Worm (Caenorhabditis elegans) whole organism, late embryonic: ENCODE measurements around the gene unc-18.

Experiments
- F13H6.1 ChIP-seq: sonication (generic microtip); optimal IDR thresholded peaks from 2 replicates; lab custom pipeline; 2016; ENCODE audit warnings: missing genetic modification characterization, missing compliant biosample characterization
- K02D7.2 ChIP-seq: sonication (generic microtip); optimal IDR thresholded peaks from 2 replicates; lab custom pipeline; 2017; ENCODE audit warnings: mild to moderate bottlenecking, missing genetic modification characterization, missing compliant biosample characterization
- T23F11.4 ChIP-seq: fragments of 200-800 bp; sonication (Bioruptor generic); optimal IDR thresholded peaks from 2 replicates; lab custom pipeline; 2018; ENCODE audit warnings: mild to moderate bottlenecking, missing genetic modification characterization, missing compliant biosample characterization
- Y22D7AL.16 ChIP-seq: sonication (generic microtip); optimal IDR thresholded peaks from 2 replicates; lab custom pipeline; 2016; ENCODE audit warnings: missing genetic modification characterization, missing compliant biosample characterization
- ama-1 ChIP-seq: fragments of 150-350 bp; optimal IDR thresholded peaks from 2 replicates; lab custom pipeline; 2014
- ceh-14 ChIP-seq: sonication (generic microtip); optimal IDR thresholded peaks from 2 replicates; lab custom pipeline; 2016; ENCODE audit warnings: missing genotype, missing genetic modification characterization, missing compliant biosample characterization
- ceh-22 ChIP-seq: sonication (generic microtip); optimal IDR thresholded peaks from 2 replicates; lab custom pipeline; 2017; ENCODE audit warnings: missing biosample characterization, missing genetic modification characterization
- ceh-30 ChIP-seq: fragments of 150-350 bp; optimal IDR thresholded peaks from 2 replicates; lab custom pipeline; 2014; ENCODE audit warnings: missing biosample characterization, missing genetic modification characterization
- ceh-34 ChIP-seq: sonication (generic microtip); optimal IDR thresholded peaks from 2 replicates; lab custom pipeline; 2016; ENCODE audit warnings: mild to moderate bottlenecking, missing genetic modification characterization, missing compliant biosample characterization
- ceh-45 ChIP-seq: fragments of 200-800 bp; sonication (Bioruptor generic); IDR thresholded peaks from 2 replicates; pipeline ENCODE4 v1.3.6; 2022; ENCODE audit warnings: missing genetic modification reagents, missing genetic modification characterization, missing compliant biosample characterization
- ceh-6 ChIP-seq: fragments of 200-800 bp; sonication (Bioruptor generic); optimal IDR thresholded peaks from 2 replicates; lab custom pipeline; 2018; ENCODE audit warnings: mild to moderate bottlenecking, missing genetic modification characterization, missing compliant biosample characterization
- che-1 ChIP-seq: sonication (generic microtip); optimal IDR thresholded peaks from 2 replicates; lab custom pipeline; 2016; ENCODE audit warnings: mild to moderate bottlenecking, missing genetic modification characterization, missing compliant biosample characterization
- dmd-4 ChIP-seq: sonication (generic microtip); optimal IDR thresholded peaks from 2 replicates; lab custom pipeline; 2016; ENCODE audit warnings: borderline replicate concordance, missing genetic modification characterization, missing compliant biosample characterization
- elt-4 ChIP-seq: sonication (generic microtip); optimal IDR thresholded peaks from 2 replicates; lab custom pipeline; 2016; ENCODE audit warnings: missing genetic modification characterization, missing compliant biosample characterization
- fax-1 ChIP-seq: sonication (generic microtip); optimal IDR thresholded peaks from 2 replicates; lab custom pipeline; 2016; ENCODE audit warnings: missing genotype, missing genetic modification characterization, missing compliant biosample characterization
- gmeb-2 ChIP-seq: sonication (generic microtip); optimal IDR thresholded peaks from 2 replicates; lab custom pipeline; 2016; ENCODE audit warnings: missing genetic modification characterization, inconsistent platforms, missing compliant biosample characterization
- hlh-6 ChIP-seq: sonication (generic microtip); optimal IDR thresholded peaks from 2 replicates; lab custom pipeline; 2016; ENCODE audit warnings: missing genotype, missing genetic modification characterization, missing compliant biosample characterization
- madf-2 ChIP-seq: sonication (generic microtip); optimal IDR thresholded peaks from 2 replicates; lab custom pipeline; 2017; ENCODE audit warnings: missing genetic modification characterization, missing compliant biosample characterization
- nfya-1 ChIP-seq: sonication (generic microtip); optimal IDR thresholded peaks from 2 replicates; lab custom pipeline; 2017; ENCODE audit warnings: missing genetic modification characterization, mild to moderate bottlenecking, missing compliant biosample characterization, antibody characterized with exemption, moderate library complexity
- nhr-232 ChIP-seq: sonication (generic microtip); optimal IDR thresholded peaks from 2 replicates; lab custom pipeline; 2016; ENCODE audit warnings: missing genetic modification characterization, missing compliant biosample characterization
- npax-4 ChIP-seq: sonication (generic microtip); optimal IDR thresholded peaks from 2 replicates; lab custom pipeline; 2016; ENCODE audit warnings: missing genetic modification characterization, missing compliant biosample characterization
- pat-9 ChIP-seq: fragments of 200-800 bp; sonication (Bioruptor generic); optimal IDR thresholded peaks from 2 replicates; lab custom pipeline; 2018; ENCODE audit warnings: mild to moderate bottlenecking, missing genetic modification characterization, moderate library complexity, missing compliant biosample characterization
- pax-1 ChIP-seq: fragments of 150-350 bp; optimal IDR thresholded peaks from 2 replicates; lab custom pipeline; 2014; ENCODE audit warnings: missing biosample characterization, missing genetic modification characterization
- pha-4 ChIP-seq: fragments of 150-350 bp; optimal IDR thresholded peaks from 2 replicates; lab custom pipeline; 2018; ENCODE audit warnings: missing biosample characterization, missing genetic modification reagents, missing genetic modification characterization
- pqm-1 ChIP-seq: sonication (generic microtip); optimal IDR thresholded peaks from 2 replicates; lab custom pipeline; 2016; ENCODE audit warnings: missing genetic modification characterization, missing compliant biosample characterization
- rnt-1 ChIP-seq: sonication (generic microtip); optimal IDR thresholded peaks from 2 replicates; lab custom pipeline; 2016; ENCODE audit warnings: missing genetic modification characterization, missing compliant biosample characterization
- sdc-2 ChIP-seq: sonication (generic microtip); optimal IDR thresholded peaks from 2 replicates; lab custom pipeline; 2016; ENCODE audit warnings: missing genotype, missing genetic modification characterization, missing compliant biosample characterization
- sox-2 ChIP-seq: fragments of 200-800 bp; sonication (Bioruptor generic); IDR thresholded peaks from 2 replicates; pipeline ENCODE4 v1.3.6; 2022; ENCODE audit warnings: missing genetic modification reagents, missing genetic modification characterization, missing compliant biosample characterization
- sox-4 ChIP-seq: sonication (generic microtip); optimal IDR thresholded peaks from 2 replicates; lab custom pipeline; 2017; ENCODE audit warnings: mild to moderate bottlenecking, missing genetic modification characterization, inconsistent platforms, missing compliant biosample characterization
- tbx-7 ChIP-seq: sonication (generic microtip); optimal IDR thresholded peaks from 2 replicates; lab custom pipeline; 2016; ENCODE audit warnings: missing genotype, missing genetic modification characterization, missing compliant biosample characterization
- unc-3 ChIP-seq, 2 experiments: fragments of 200-800 bp in 1 of 2; sonication (Bioruptor generic) in 1 of 2; sonication (generic microtip) in 1 of 2; conservative IDR thresholded peaks in 1 of 2; optimal IDR thresholded peaks in 1 of 2; 2 replicates each; pipeline versions ENCODE4 v1.3.6 to Lab custom; 2016 to 2022; ENCODE audit warnings: missing compliant biosample characterization in 2 of 2, missing genetic modification characterization in 2 of 2, missing genetic modification reagents in 1 of 2
- unc-42 ChIP-seq: sonication (generic microtip); optimal IDR thresholded peaks from 2 replicates; lab custom pipeline; 2016; ENCODE audit warnings: missing genotype, missing genetic modification characterization, missing compliant biosample characterization
- unc-55 ChIP-seq: sonication (generic microtip); optimal IDR thresholded peaks from 2 replicates; lab custom pipeline; 2017; ENCODE audit warnings: missing biosample characterization, missing genetic modification reagents, missing genetic modification characterization
- ztf-16 ChIP-seq: sonication (generic microtip); optimal IDR thresholded peaks from 2 replicates; lab custom pipeline; 2017; ENCODE audit warnings: missing genetic modification characterization, missing compliant biosample characterization

Gene unc-18

ce11 chrX:7678437-7679139, 4.1 kb upstream of the unc-18 start:
- TF ChIP-seq pqm-1 (tag; lab: Kevin White, UChicago) (no peak), unc-42 (peak; percentile 17), ceh-34 (tag; lab: Kevin White, UChicago) (peak; percentile 1), nfya-1 (tag; lab: Kevin White, UChicago) (peak; percentile 10), sox-2 (no peak), unc-3 (GFP tag; conservative IDR thresholded peaks at IDR 0.05; lab: Robert Waterston, UW) (no peak), unc-3 (tag; optimal IDR thresholded peaks at IDR 0.05; lab: Kevin White, UChicago) (peak; percentile 10)

ce11 chrX:7679835-7680234, 2.9 kb upstream of the unc-18 start:
- no peak for TF ChIP-seq sox-4 (tag; lab: Kevin White, UChicago)
- TF ChIP-seq tbx-7 = no peak
- TF ChIP-seq unc-42 = peak; percentile 94
- TF ChIP-seq, all 69 proteins: peak for 1

DNA sequence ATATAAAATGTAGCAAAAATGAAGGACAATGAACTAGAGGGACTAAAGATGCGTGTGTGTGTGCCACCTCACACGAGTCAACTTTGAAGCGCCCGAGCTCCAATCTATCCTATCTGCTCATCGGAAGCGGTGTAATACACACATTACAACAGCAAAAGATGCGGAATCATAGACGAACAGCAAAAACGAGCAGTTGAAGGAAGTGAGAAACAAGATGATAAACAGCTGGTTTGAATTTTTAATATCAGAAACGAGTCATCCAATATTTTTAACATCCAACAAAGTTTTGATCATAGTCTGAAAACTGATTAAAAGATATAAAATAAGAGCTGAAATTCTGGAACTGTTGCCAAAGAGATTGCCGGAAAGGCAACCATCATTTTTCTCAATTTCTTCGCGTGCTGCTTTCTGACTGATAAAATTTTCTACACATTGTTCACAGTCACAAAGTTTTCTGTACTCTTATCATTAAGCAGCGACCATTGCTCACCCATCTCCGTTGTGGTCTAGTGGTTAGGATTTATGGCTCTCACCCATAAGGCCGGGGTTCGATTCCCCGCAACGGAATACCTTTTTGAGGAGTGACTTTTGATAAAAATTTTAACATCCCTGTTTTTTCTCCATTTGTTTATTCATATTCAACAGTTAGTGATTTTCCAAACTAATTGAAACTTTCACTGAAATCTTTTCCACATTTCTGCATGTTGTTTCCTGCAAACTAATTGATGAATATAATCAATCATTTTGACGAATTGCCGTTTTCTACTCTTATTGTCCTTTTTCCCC, 2.0 kb upstream of the unc-18 start, which contains the start of gene stn-2:
TSS of gene stn-2 (minus strand) at position 75 of the 786 bp plus-strand sequence.
- TF ChIP-seq ztf-16 (tag; lab: Kevin White, UChicago) (no peak), unc-55 (GFP tag; lab: Kevin White, UChicago) (peak; percentile 40), rnt-1 (tag; lab: Kevin White, UChicago) (no peak), Y22D7AL.16 (tag; lab: Kevin White, UChicago) (no peak), tbx-7 (no peak), npax-4 (no peak), sox-4 (tag; lab: Kevin White, UChicago) (no peak), ceh-30 (tag; lab: Kevin White, UChicago) (no peak)

DNA sequence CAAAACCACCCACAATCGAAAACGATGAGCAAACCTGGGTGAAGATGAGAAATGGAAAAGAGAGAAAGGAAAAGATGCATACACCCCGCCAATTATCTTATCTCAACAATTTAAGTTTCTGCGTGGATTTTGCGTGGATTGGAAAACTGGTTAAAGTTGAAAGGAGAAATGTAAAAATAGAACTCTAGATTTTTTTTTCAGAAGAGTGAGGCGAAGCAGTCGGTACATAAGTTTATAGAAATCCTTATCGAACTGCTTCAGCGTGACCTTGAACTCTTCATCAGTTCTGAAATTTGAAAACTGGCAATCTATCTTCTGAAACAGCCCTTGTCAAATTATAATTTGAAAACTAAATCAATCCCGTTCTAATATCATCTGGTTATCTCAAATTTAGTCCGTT, 6.4 kb downstream of the unc-18 start, which contains the start of gene clik-2:
TSS of gene clik-2 (minus strand) at position 101 of the 400 bp plus-strand sequence.
- no peak for TF ChIP-seq nfya-1 (tag; lab: Kevin White, UChicago)
- TF ChIP-seq elt-4 (tag; lab: Kevin White, UChicago) = no peak
- no peak for TF ChIP-seq sox-2
- TF ChIP-seq ceh-22 (tag; lab: Kevin White, UChicago) = no peak
- no peak for TF ChIP-seq hlh-6
- no peak for TF ChIP-seq dmd-4 (tag; lab: Kevin White, UChicago)
- TF ChIP-seq fax-1 (tag; lab: Kevin White, UChicago) = no peak
- TF ChIP-seq T23F11.4 (GFP tag; lab: Kevin White, UChicago) = no peak
- no peak for TF ChIP-seq unc-42
- no peak for TF ChIP-seq ama-1 (lab: Kevin White, UChicago)
- TF ChIP-seq K02D7.2 (tag; lab: Kevin White, UChicago) = no peak
- TF ChIP-seq pat-9 (tag; lab: Kevin White, UChicago) = no peak
- no peak for TF ChIP-seq ceh-14

- TF ChIP-seq ceh-6 = no peak
- TF ChIP-seq nfya-1 (tag; lab: Kevin White, UChicago) = no peak
- no peak for TF ChIP-seq nhr-232 (tag; lab: Kevin White, UChicago)
- TF ChIP-seq che-1 = no peak
- no peak for TF ChIP-seq F13H6.1 (tag; lab: Kevin White, UChicago)
- TF ChIP-seq unc-55 (GFP tag; lab: Kevin White, UChicago) = no peak
- TF ChIP-seq gmeb-2 = no peak
- no peak for TF ChIP-seq fax-1 (tag; lab: Kevin White, UChicago)
- TF ChIP-seq T23F11.4 (GFP tag; lab: Kevin White, UChicago) = no peak
- no peak for TF ChIP-seq pax-1 (tag; lab: Kevin White, UChicago)
- no peak for TF ChIP-seq sdc-2 (tag; lab: Kevin White, UChicago)
- no peak for TF ChIP-seq pha-4
- no peak for TF ChIP-seq madf-2
- TF ChIP-seq ceh-45 (GFP tag; lab: Robert Waterston, UW) = no peak
- TF ChIP-seq pat-9 (tag; lab: Kevin White, UChicago) = no peak
Observed at ce11 chrX:7689570-7689969, 6.9 kb downstream of the unc-18 start.
